Fruit fly (Drosophila melanogaster) whole organism, prepupa: ENCODE results near the gene RapGAP1.

Experiments
- Blimp-1 ChIP-seq: fragments of 200-800 bp; sonication (Bioruptor generic); optimal IDR thresholded peaks from 3 replicates; lab custom pipeline; 2017; ENCODE audit warnings: missing biosample characterization, missing genetic modification characterization, mild to moderate bottlenecking, moderate library complexity, missing genetic modification reagents
- CG10631 ChIP-seq: fragments of 200-800 bp; sonication (Bioruptor generic); optimal IDR thresholded peaks from 2 replicates; lab custom pipeline; 2016; ENCODE audit warnings: missing biosample characterization, missing genetic modification characterization
- CG11902 ChIP-seq: fragments of 200-800 bp; sonication (Bioruptor generic); optimal IDR thresholded peaks from 3 replicates; lab custom pipeline; 2016; ENCODE audit warnings: missing biosample characterization, missing genetic modification characterization
- CG15336 ChIP-seq: fragments of 200-800 bp; sonication (Bioruptor generic); IDR thresholded peaks from 2 replicates; pipeline ENCODE4 v1.3.6; 2022; ENCODE audit warnings: missing biosample characterization, missing genetic modification characterization
- CG1621 ChIP-seq: fragments of 200-800 bp; sonication (Bioruptor generic); optimal IDR thresholded peaks from 3 replicates; lab custom pipeline; 2018; ENCODE audit warnings: missing biosample characterization, mild to moderate bottlenecking, missing genetic modification characterization
- CG16779 ChIP-seq: fragments of 200-800 bp; sonication (Bioruptor generic); optimal IDR thresholded peaks from 3 replicates; lab custom pipeline; 2017; ENCODE audit warnings: missing biosample characterization, mild to moderate bottlenecking, missing genetic modification characterization
- CG3032 ChIP-seq: fragments of 200-800 bp; optimal IDR thresholded peaks from 2 replicates; lab custom pipeline; 2019; ENCODE audit warnings: missing biosample characterization, mild to moderate bottlenecking, missing genetic modification characterization, moderate library complexity
- CG31627 ChIP-seq: fragments of 200-800 bp; sonication (Bioruptor generic); optimal IDR thresholded peaks from 3 replicates; lab custom pipeline; 2016; ENCODE audit warnings: missing biosample characterization, missing genetic modification characterization
- CG34406 ChIP-seq: fragments of 200-800 bp; sonication (Bioruptor generic); optimal IDR thresholded peaks from 3 replicates; lab custom pipeline; 2016; ENCODE audit warnings: missing biosample characterization, missing genetic modification characterization
- CG3919 ChIP-seq: fragments of 200-800 bp; sonication (Bioruptor generic); optimal IDR thresholded peaks from 3 replicates; lab custom pipeline; 2016; ENCODE audit warnings: missing biosample characterization, missing genetic modification characterization
- CG4318 ChIP-seq: fragments of 200-800 bp; sonication (Bioruptor generic); optimal IDR thresholded peaks from 3 replicates; lab custom pipeline; 2017; ENCODE audit warnings: missing biosample characterization, mild to moderate bottlenecking, missing genetic modification characterization
- CG6163 ChIP-seq: fragments of 200-800 bp; sonication (Bioruptor generic); IDR thresholded peaks from 3 replicates; pipeline ENCODE4 v1.3.6; 2022; ENCODE audit warnings: missing biosample characterization, missing genetic modification characterization
- CG6276 ChIP-seq: fragments of 200-800 bp; sonication (Bioruptor generic); optimal IDR thresholded peaks from 2 replicates; lab custom pipeline; 2017; ENCODE audit warnings: missing biosample characterization, mild to moderate bottlenecking, missing genetic modification characterization
- CG6792 ChIP-seq: fragments of 200-800 bp; sonication (Bioruptor generic); optimal IDR thresholded peaks from 3 replicates; lab custom pipeline; 2016; ENCODE audit warnings: missing biosample characterization, missing genetic modification characterization
- CG6808 ChIP-seq: fragments of 200-800 bp; sonication (Bioruptor generic); optimal IDR thresholded peaks from 3 replicates; lab custom pipeline; 2017; ENCODE audit warnings: missing biosample characterization, missing genetic modification characterization, mild to moderate bottlenecking, moderate library complexity, missing genetic modification reagents
- CG7368 ChIP-seq: fragments of 200-800 bp; sonication (Bioruptor generic); optimal IDR thresholded peaks from 3 replicates; lab custom pipeline; 2016; ENCODE audit warnings: missing biosample characterization, missing genetic modification characterization
- CG8119 ChIP-seq: fragments of 200-800 bp; sonication (Bioruptor generic); IDR thresholded peaks from 3 replicates; pipeline ENCODE4 v1.3.6; 2022; ENCODE audit warnings: missing biosample characterization, missing genetic modification characterization
- CG8319 ChIP-seq: fragments of 200-800 bp; sonication (Bioruptor generic); optimal IDR thresholded peaks from 3 replicates; lab custom pipeline; 2016; ENCODE audit warnings: missing biosample characterization, missing genetic modification characterization
- CG8632 ChIP-seq: fragments of 200-800 bp; sonication (Bioruptor generic); optimal IDR thresholded peaks from 3 replicates; lab custom pipeline; 2016; ENCODE audit warnings: missing biosample characterization, missing genetic modification characterization
- CG9139 ChIP-seq: fragments of 200-800 bp; sonication (Bioruptor generic); optimal IDR thresholded peaks from 3 replicates; lab custom pipeline; 2017; ENCODE audit warnings: missing biosample characterization, mild to moderate bottlenecking, missing genetic modification characterization
- Eip75B ChIP-seq: fragments of 200-800 bp; sonication (Bioruptor generic); optimal IDR thresholded peaks from 3 replicates; lab custom pipeline; 2016; ENCODE audit warnings: missing biosample characterization, missing genetic modification characterization
- Eip93F ChIP-seq: fragments of 200-800 bp; sonication (Bioruptor generic); optimal IDR thresholded peaks from 2 replicates; lab custom pipeline; 2016; ENCODE audit warnings: missing biosample characterization, mild to moderate bottlenecking, missing genetic modification characterization
- Ets96B ChIP-seq: fragments of 200-800 bp; optimal IDR thresholded peaks from 2 replicates; lab custom pipeline; 2019; ENCODE audit warnings: missing biosample characterization, mild to moderate bottlenecking, missing genetic modification characterization, moderate library complexity
- Gug ChIP-seq: fragments of 200-800 bp; sonication (Bioruptor generic); IDR thresholded peaks from 2 replicates; pipeline ENCODE4 v1.3.6; 2022; ENCODE audit warnings: missing biosample characterization, missing genetic modification characterization
- Hr38 ChIP-seq: sonication (Bioruptor generic); optimal IDR thresholded peaks from 2 replicates; lab custom pipeline; 2016; ENCODE audit warnings: missing biosample characterization, missing genetic modification characterization
- Hr39 ChIP-seq: fragments of 200-800 bp; sonication (Bioruptor generic); optimal IDR thresholded peaks from 2 replicates; lab custom pipeline; 2016; ENCODE audit warnings: missing biosample characterization, missing genetic modification characterization
- Hr4 ChIP-seq: fragments of 200-800 bp; sonication (Bioruptor generic); optimal IDR thresholded peaks from 3 replicates; lab custom pipeline; 2016; ENCODE audit warnings: missing biosample characterization, missing genetic modification characterization
- Met ChIP-seq: fragments of 200-800 bp; sonication (Bioruptor generic); optimal IDR thresholded peaks from 3 replicates; lab custom pipeline; 2016; ENCODE audit warnings: missing biosample characterization, missing genetic modification characterization
- OdsH ChIP-seq: fragments of 200-800 bp; sonication (Bioruptor generic); optimal IDR thresholded peaks from 3 replicates; lab custom pipeline; 2016; ENCODE audit warnings: missing biosample characterization, missing genetic modification characterization
- Smox ChIP-seq: fragments of 200-800 bp; sonication (Bioruptor generic); optimal IDR thresholded peaks from 3 replicates; lab custom pipeline; 2016; ENCODE audit warnings: missing biosample characterization, missing genetic modification characterization
- Sox102F ChIP-seq: fragments of 200-800 bp; sonication (Bioruptor generic); optimal IDR thresholded peaks from 2 replicates; lab custom pipeline; 2016; ENCODE audit warnings: missing biosample characterization, mild to moderate bottlenecking, missing genetic modification characterization
- Sox14 ChIP-seq: fragments of 200-800 bp; sonication (Bioruptor generic); optimal IDR thresholded peaks from 3 replicates; lab custom pipeline; 2016; ENCODE audit warnings: missing biosample characterization, missing genetic modification characterization
- achi ChIP-seq: fragments of 200-800 bp; sonication (Bioruptor generic); optimal IDR thresholded peaks from 3 replicates; lab custom pipeline; 2016; ENCODE audit warnings: missing biosample characterization, missing genetic modification characterization
- acj6 ChIP-seq: fragments of 200-800 bp; sonication (Bioruptor generic); optimal IDR thresholded peaks from 3 replicates; lab custom pipeline; 2016; ENCODE audit warnings: missing biosample characterization, missing genetic modification characterization
- cyc ChIP-seq: fragments of 200-800 bp; sonication (Bioruptor generic); optimal IDR thresholded peaks from 3 replicates; lab custom pipeline; 2016; ENCODE audit warnings: missing biosample characterization, missing genetic modification characterization
- dac ChIP-seq: fragments of 200-800 bp; sonication (Bioruptor generic); optimal IDR thresholded peaks from 2 replicates; lab custom pipeline; 2017; ENCODE audit warnings: missing biosample characterization, mild to moderate bottlenecking, missing genetic modification characterization
- esn ChIP-seq: fragments of 200-800 bp; sonication (Bioruptor generic); optimal IDR thresholded peaks from 2 replicates; lab custom pipeline; 2016; ENCODE audit warnings: missing biosample characterization, mild to moderate bottlenecking, missing genetic modification characterization, moderate library complexity
- fkh ChIP-seq: fragments of 200-800 bp; sonication (Bioruptor generic); optimal IDR thresholded peaks from 3 replicates; lab custom pipeline; 2017; ENCODE audit warnings: missing biosample characterization, mild to moderate bottlenecking, missing genetic modification characterization, moderate library complexity
- net ChIP-seq: fragments of 200-800 bp; sonication (Bioruptor generic); optimal IDR thresholded peaks from 3 replicates; lab custom pipeline; 2016; ENCODE audit warnings: missing biosample characterization, missing genetic modification characterization
- pdm3 ChIP-seq: fragments of 200-800 bp; sonication (Bioruptor generic); optimal IDR thresholded peaks from 3 replicates; lab custom pipeline; 2016; ENCODE audit warnings: missing biosample characterization, missing genetic modification characterization
- salr ChIP-seq, 2 experiments: fragments of 200-800 bp; sonication (Bioruptor generic); optimal IDR thresholded peaks; 3 replicates each; lab custom pipeline; 2016 to 2018; ENCODE audit warnings: missing biosample characterization in 2 of 2, missing genetic modification characterization in 2 of 2, mild to moderate bottlenecking in 1 of 2
- spab ChIP-seq: fragments of 200-800 bp; sonication (Bioruptor generic); optimal IDR thresholded peaks from 2 replicates; lab custom pipeline; 2017; ENCODE audit warnings: missing biosample characterization, mild to moderate bottlenecking, missing genetic modification characterization, missing genetic modification reagents
- svp ChIP-seq: fragments of 200-800 bp; sonication (Bioruptor generic); peaks from one replicate; lab custom pipeline; 2016; ENCODE audit warnings: missing biosample characterization, missing genetic modification characterization
- topi ChIP-seq: fragments of 200-800 bp; sonication (Bioruptor generic); optimal IDR thresholded peaks from 3 replicates; lab custom pipeline; 2016; ENCODE audit warnings: missing biosample characterization, missing genetic modification characterization
- vri ChIP-seq: fragments of 200-800 bp; sonication (Bioruptor generic); optimal IDR thresholded peaks from 3 replicates; lab custom pipeline; 2016; ENCODE audit warnings: missing biosample characterization, mild to moderate bottlenecking, missing genetic modification characterization

Gene RapGAP1

dm6 chr2L:7580676-7581253 lies 2.0 kb upstream of the RapGAP1 start (continued):
- no peak for TF ChIP-seq CG16779 (tag; lab: Kevin White, UChicago)
- peak; percentile 51 for TF ChIP-seq CG15336

dm6 chr2L:7577646-7578045 lies 1.1 kb downstream of the RapGAP1 start:
- TF ChIP-seq CG8632 (GFP tag; lab: Kevin White, UChicago) (no peak), CG8319 (no peak), CG31627 (peak; percentile 2), cyc (GFP tag; lab: Kevin White, UChicago) (peak; percentile 15)

dm6 chr2L:7576462-7577360 lies 2.1 kb downstream of the RapGAP1 start:
- TF ChIP-seq Ets96B (tag; lab: Kevin White, UChicago): peak; percentile 97
- TF ChIP-seq svp: peak; percentile 99
- peak; percentile 96 for TF ChIP-seq net
- peak; percentile 92 for TF ChIP-seq CG6792 (GFP tag; lab: Kevin White, UChicago)
- peak; percentile 14 for TF ChIP-seq pdm3
- TF ChIP-seq CG3919 (GFP tag; lab: Kevin White, UChicago): peak; percentile 96
- no peak for TF ChIP-seq Hr38 (GFP tag; lab: Kevin White, UChicago)
- TF ChIP-seq Hr39 (GFP tag; lab: Kevin White, UChicago): peak; percentile 58
- TF ChIP-seq Sox14: peak; percentile 93
- peak; percentile 97 for TF ChIP-seq Met
- TF ChIP-seq salr (GFP tag; optimal IDR thresholded peaks at IDR 0.05; lab: Kevin White, UChicago): peak; percentile 22 to 53
- TF ChIP-seq vri: peak; percentile 50
- TF ChIP-seq spab (GFP tag; lab: Kevin White, UChicago): peak; percentile 96
- peak; percentile 90 for TF ChIP-seq CG7368 (GFP tag; lab: Kevin White, UChicago)
- peak; percentile 97 for TF ChIP-seq CG3032 (tag; lab: Kevin White, UChicago)
- TF ChIP-seq CG4318: peak; percentile 78
- TF ChIP-seq achi (GFP tag; lab: Kevin White, UChicago): peak; percentile 68
- peak; percentile 53 for TF ChIP-seq Eip93F (GFP tag; lab: Kevin White, UChicago)
- TF ChIP-seq topi (GFP tag; lab: Kevin White, UChicago): peak; percentile 97
- TF ChIP-seq Gug (GFP tag; lab: Robert Waterston, UW): peak; percentile 91
- peak; percentile 82 for TF ChIP-seq Blimp-1 (GFP tag; lab: Kevin White, UChicago)
- TF ChIP-seq esn (GFP tag; lab: Kevin White, UChicago): no peak
- peak; percentile 97 for TF ChIP-seq Eip75B (GFP tag; lab: Kevin White, UChicago)
- peak; percentile 82 for TF ChIP-seq dac (GFP tag; lab: Kevin White, UChicago)
- TF ChIP-seq CG34406 (GFP tag; lab: Kevin White, UChicago): peak; percentile 92
- peak; percentile 50; the same call in 1 of the 3 replicates for TF ChIP-seq CG8119 (GFP tag; lab: Robert Waterston, UW)
- peak; percentile 99 for TF ChIP-seq fkh (GFP tag; lab: Kevin White, UChicago)
- TF ChIP-seq CG6163: peak; percentile 94
- TF ChIP-seq OdsH: no peak
- TF ChIP-seq Smox (GFP tag; lab: Kevin White, UChicago): peak; percentile 92
- TF ChIP-seq acj6 (GFP tag; lab: Kevin White, UChicago): peak; percentile 97
- TF ChIP-seq Sox102F: peak; percentile 83
- TF ChIP-seq CG16779 (tag; lab: Kevin White, UChicago): peak; percentile 95
- TF ChIP-seq CG9139 (GFP tag; lab: Kevin White, UChicago): peak; percentile 95
- peak; percentile 56 for TF ChIP-seq CG10631 (GFP tag; lab: Kevin White, UChicago)
- peak; percentile 74 for TF ChIP-seq CG15336
- TF ChIP-seq CG6808 (GFP tag; lab: Kevin White, UChicago): peak; percentile 95
- TF ChIP-seq Hr4 (GFP tag; lab: Kevin White, UChicago): peak; percentile 96
- TF ChIP-seq CG11902 (GFP tag; lab: Kevin White, UChicago): peak; percentile 91
- TF ChIP-seq CG1621 (tag; lab: Kevin White, UChicago): peak; percentile 71
- TF ChIP-seq CG6276 (GFP tag; lab: Kevin White, UChicago): peak; percentile 97
